Worm (Caenorhabditis elegans) whole organism, L4 larva: ENCODE results near the gene F18E9.7.

ENCODE experiments used
- D1046.2 ChIP-seq: fragments of 200-800 bp; sonication (Bioruptor generic); IDR thresholded peaks from 2 replicates; pipeline ENCODE4 v1.3.6; 2022; ENCODE audit warnings: missing genetic modification characterization, missing compliant biosample characterization
- F10B5.3 ChIP-seq: sonication (generic microtip); optimal IDR thresholded peaks from 2 replicates; lab custom pipeline; 2016; ENCODE audit warnings: mild to moderate bottlenecking, missing genetic modification characterization, missing compliant biosample characterization
- F26F4.8 ChIP-seq: fragments of 200-800 bp; sonication (Bioruptor generic); conservative IDR thresholded peaks from 2 replicates; pipeline ENCODE4 v1.3.6; 2022; ENCODE audit warnings: missing genetic modification characterization, missing compliant biosample characterization
- F37D6.2 ChIP-seq: sonication (generic microtip); optimal IDR thresholded peaks from 2 replicates; lab custom pipeline; 2016; ENCODE audit warnings: mild to moderate bottlenecking, missing genetic modification characterization, missing compliant biosample characterization
- F49E8.2 ChIP-seq: sonication (generic microtip); optimal IDR thresholded peaks from 2 replicates; lab custom pipeline; 2016; ENCODE audit warnings: missing compliant biosample characterization, mild to moderate bottlenecking, missing genetic modification characterization, borderline replicate concordance
- R02D3.7 ChIP-seq: fragments of 150-350 bp; sonication (generic microtip); optimal IDR thresholded peaks from 3 replicates; lab custom pipeline; 2014; ENCODE audit warnings: missing biosample characterization, missing genetic modification characterization
- T20F7.1 ChIP-seq: fragments of 200-800 bp; sonication (Bioruptor generic); optimal IDR thresholded peaks from 2 replicates; lab custom pipeline; 2018; ENCODE audit warnings: mild to moderate bottlenecking, missing genetic modification characterization, missing compliant biosample characterization
- T26A8.4 ChIP-seq: fragments of 200-800 bp; sonication (Bioruptor generic); IDR thresholded peaks from 2 replicates; pipeline ENCODE4 v1.3.6; 2022; ENCODE audit warnings: missing genetic modification characterization, missing compliant biosample characterization
- Y5F2A.4 ChIP-seq: fragments of 200-800 bp; sonication (Bioruptor generic); optimal IDR thresholded peaks from 2 replicates; lab custom pipeline; 2018; ENCODE audit warnings: mild to moderate bottlenecking, missing genetic modification characterization, missing compliant biosample characterization
- Y75B8A.6 ChIP-seq: fragments of 200-800 bp; sonication (Bioruptor generic); IDR thresholded peaks from 2 replicates; pipeline ENCODE4 v1.3.6; 2022; ENCODE audit warnings: missing genetic modification reagents, missing genetic modification characterization, missing compliant biosample characterization
- aly-2 ChIP-seq: sonication (generic microtip); optimal IDR thresholded peaks from 2 replicates; lab custom pipeline; 2018; ENCODE audit warnings: missing biosample characterization, missing genetic modification characterization
- ama-1 ChIP-seq: fragments of 150-350 bp; optimal IDR thresholded peaks from 2 replicates; lab custom pipeline; 2014; ENCODE audit warnings: inconsistent platforms, mixed read lengths
- ceh-20 ChIP-seq: fragments of 200-800 bp; sonication (Bioruptor generic); IDR thresholded peaks from 2 replicates; pipeline ENCODE4 v1.3.6; 2022; ENCODE audit warnings: missing genetic modification reagents, missing genetic modification characterization, missing compliant biosample characterization
- ceh-28 ChIP-seq: fragments of 150-350 bp; optimal IDR thresholded peaks from 2 replicates; lab custom pipeline; 2014; ENCODE audit warnings: missing biosample characterization, missing genetic modification reagents, missing genetic modification characterization
- ceh-32 ChIP-seq: sonication (generic microtip); optimal IDR thresholded peaks from 2 replicates; lab custom pipeline; 2016; ENCODE audit warnings: mild to moderate bottlenecking, missing genetic modification characterization, missing compliant biosample characterization; ENCODE audit not compliant: poor library complexity
- ctbp-1 ChIP-seq: fragments of 200-800 bp; sonication (Bioruptor generic); IDR thresholded peaks from 2 replicates; pipeline ENCODE4 v1.3.6; 2022; ENCODE audit warnings: missing genetic modification reagents, missing genetic modification characterization, missing compliant biosample characterization
- daf-12 ChIP-seq: fragments of 150-350 bp; optimal IDR thresholded peaks from 2 replicates; lab custom pipeline; 2014; ENCODE audit warnings: missing biosample characterization, missing genetic modification reagents, missing genetic modification characterization
- daf-8 ChIP-seq: fragments of 200-800 bp; sonication (Bioruptor generic); IDR thresholded peaks from 2 replicates; pipeline ENCODE4 v1.3.6; 2022; ENCODE audit warnings: missing genetic modification characterization, missing compliant biosample characterization
- dmd-6 ChIP-seq: fragments of 200-800 bp; sonication (Bioruptor generic); IDR thresholded peaks from 2 replicates; pipeline ENCODE4 v1.3.6; 2022; ENCODE audit warnings: missing genetic modification reagents, missing genetic modification characterization, missing compliant biosample characterization
- dmd-8 ChIP-seq: fragments of 200-800 bp; sonication (Bioruptor generic); IDR thresholded peaks from 2 replicates; pipeline ENCODE4 v1.3.6; 2022; ENCODE audit warnings: missing genetic modification characterization, missing compliant biosample characterization
- dmd-9 ChIP-seq: fragments of 200-800 bp; sonication (Bioruptor generic); IDR thresholded peaks from 2 replicates; pipeline ENCODE4 v1.3.6; 2022; ENCODE audit warnings: missing genetic modification reagents, missing genetic modification characterization, missing compliant biosample characterization
- dpl-1 ChIP-seq: fragments of 150-350 bp; optimal IDR thresholded peaks from 2 replicates; lab custom pipeline; 2014; ENCODE audit warnings: missing biosample characterization, missing genetic modification reagents, missing genetic modification characterization
- egl-43 ChIP-seq: fragments of 200-800 bp; sonication (Bioruptor generic); IDR thresholded peaks from 2 replicates; pipeline ENCODE4 v1.3.6; 2022; ENCODE audit warnings: missing genetic modification reagents, missing genetic modification characterization, missing compliant biosample characterization
- fkh-10 ChIP-seq: fragments of 150-350 bp; optimal IDR thresholded peaks from 2 replicates; lab custom pipeline; 2014; ENCODE audit warnings: missing biosample characterization, missing genetic modification reagents, missing genetic modification characterization
- gei-8 ChIP-seq: fragments of 200-800 bp; sonication (Bioruptor generic); optimal IDR thresholded peaks from 2 replicates; lab custom pipeline; 2018; ENCODE audit warnings: mild to moderate bottlenecking, missing genetic modification characterization, missing compliant biosample characterization
- hif-1 ChIP-seq, 2 experiments: sonication (generic microtip); optimal IDR thresholded peaks; 2 replicates each; lab custom pipeline; 2016 to 2017; ENCODE audit warnings: missing compliant biosample characterization in 2 of 2, missing genetic modification characterization in 2 of 2, missing genetic modification reagents in 2 of 2, missing genotype in 2 of 2, mild to moderate bottlenecking in 1 of 2
- hlh-11 ChIP-seq: fragments of 200-800 bp; sonication (Bioruptor generic); optimal IDR thresholded peaks from 2 replicates; lab custom pipeline; 2018; ENCODE audit warnings: mild to moderate bottlenecking, missing genetic modification characterization, missing compliant biosample characterization
- hmg-1.1 ChIP-seq: fragments of 200-800 bp; sonication (Bioruptor generic); IDR thresholded peaks from 2 replicates; pipeline ENCODE4 v1.3.6; 2022; ENCODE audit warnings: missing genetic modification reagents, missing genetic modification characterization, missing compliant biosample characterization
- lin-13 ChIP-seq: fragments of 150-350 bp; optimal IDR thresholded peaks from 2 replicates; lab custom pipeline; 2014; ENCODE audit warnings: missing biosample characterization, missing genetic modification reagents, missing genetic modification characterization
- lin-39 ChIP-seq: fragments of 150-350 bp; optimal IDR thresholded peaks from 2 replicates; lab custom pipeline; 2014; ENCODE audit warnings: missing biosample characterization, missing genetic modification reagents, missing genetic modification characterization
- mdt-29 ChIP-seq: fragments of 200-800 bp; sonication (Bioruptor generic); IDR thresholded peaks from 2 replicates; pipeline ENCODE4 v1.3.6; 2022; ENCODE audit warnings: missing genetic modification reagents, missing genetic modification characterization, missing compliant biosample characterization
- mes-2 ChIP-seq: sonication (generic microtip); optimal IDR thresholded peaks from 2 replicates; lab custom pipeline; 2016; ENCODE audit warnings: missing genotype, mild to moderate bottlenecking, missing genetic modification characterization, missing compliant biosample characterization; ENCODE audit not compliant: poor library complexity, severe bottlenecking
- mxl-3 ChIP-seq: fragments of 200-800 bp; sonication (Bioruptor generic); optimal IDR thresholded peaks from 2 replicates; lab custom pipeline; 2018; ENCODE audit warnings: mild to moderate bottlenecking, missing genetic modification characterization, missing compliant biosample characterization
- nhr-102 ChIP-seq: sonication (generic microtip); optimal IDR thresholded peaks from 2 replicates; lab custom pipeline; 2016; ENCODE audit warnings: mild to moderate bottlenecking, missing genetic modification characterization, moderate library complexity, missing compliant biosample characterization
- nhr-237 ChIP-seq: sonication (generic microtip); optimal IDR thresholded peaks from 2 replicates; lab custom pipeline; 2017; ENCODE audit warnings: missing biosample characterization, missing genetic modification characterization
- nhr-41 ChIP-seq: fragments of 200-800 bp; sonication (Bioruptor generic); IDR thresholded peaks from 2 replicates; pipeline ENCODE4 v1.3.6; 2022; ENCODE audit warnings: missing genetic modification reagents, missing genetic modification characterization, missing compliant biosample characterization
- nhr-77 ChIP-seq: fragments of 150-350 bp; optimal IDR thresholded peaks from 2 replicates; lab custom pipeline; 2014; ENCODE audit warnings: missing biosample characterization, missing genetic modification characterization
- pha-4 ChIP-seq, 2 experiments: fragments of 150-350 bp in 1 of 2; fragments of 200-800 bp in 1 of 2; sonication (Bioruptor generic) in 1 of 2; IDR thresholded peaks in 1 of 2; optimal IDR thresholded peaks in 1 of 2; 2 replicates each; pipeline versions ENCODE4 v1.3.6 to Lab custom; 2014 to 2022; ENCODE audit warnings: missing genetic modification characterization in 2 of 2, missing genetic modification reagents in 2 of 2, missing biosample characterization in 1 of 2, missing compliant biosample characterization in 1 of 2
- php-3 ChIP-seq: fragments of 200-800 bp; sonication (Bioruptor generic); IDR thresholded peaks from 2 replicates; pipeline ENCODE4 v1.3.6; 2022; ENCODE audit warnings: missing genetic modification reagents, missing genetic modification characterization, missing compliant biosample characterization
- rbr-2 ChIP-seq: sonication (generic microtip); optimal IDR thresholded peaks from 2 replicates; lab custom pipeline; 2016; ENCODE audit warnings: missing genotype, missing genetic modification characterization, missing compliant biosample characterization
- sdz-12 ChIP-seq: fragments of 200-800 bp; sonication (Bioruptor generic); optimal IDR thresholded peaks from 2 replicates; lab custom pipeline; 2018; ENCODE audit warnings: mild to moderate bottlenecking, missing genetic modification characterization, missing compliant biosample characterization
- skn-1 ChIP-seq: fragments of 150-350 bp; optimal IDR thresholded peaks from 2 replicates; lab custom pipeline; 2014; ENCODE audit warnings: missing biosample characterization, missing genetic modification characterization
- spr-3 ChIP-seq: fragments of 200-800 bp; sonication (Bioruptor generic); optimal IDR thresholded peaks from 2 replicates; lab custom pipeline; 2018; ENCODE audit warnings: mild to moderate bottlenecking, missing genetic modification characterization, missing compliant biosample characterization
- tag-97 ChIP-seq: fragments of 200-800 bp; sonication (Bioruptor generic); IDR thresholded peaks from 2 replicates; pipeline ENCODE4 v1.3.6; 2022; ENCODE audit warnings: missing genetic modification characterization, missing compliant biosample characterization
- tra-1 ChIP-seq: fragments of 200-800 bp; sonication (Bioruptor generic); IDR thresholded peaks from 2 replicates; pipeline ENCODE4 v1.3.6; 2022; ENCODE audit warnings: missing genetic modification reagents, missing genetic modification characterization, missing compliant biosample characterization
- unc-130 ChIP-seq: sonication (generic microtip); optimal IDR thresholded peaks from 2 replicates; lab custom pipeline; 2016; ENCODE audit warnings: missing genetic modification reagents, missing genetic modification characterization, missing compliant biosample characterization
- unc-62 ChIP-seq, 3 experiments: fragments of 150-350 bp in 1 of 3; sonication (generic microtip); optimal IDR thresholded peaks in 2 of 3; peaks in 1 of 3; 1 replicate in 1 of 3; 2 replicates in 2 of 3; lab custom pipeline; 2014 to 2017; ENCODE audit warnings: missing biosample characterization in 3 of 3, missing genetic modification characterization in 3 of 3, missing genetic modification reagents in 3 of 3, missing genotype in 1 of 3
- zfp-3 ChIP-seq: fragments of 200-800 bp; sonication (Bioruptor generic); conservative IDR thresholded peaks from 2 replicates; pipeline ENCODE4 v1.3.6; 2022; ENCODE audit warnings: missing genetic modification reagents, missing genetic modification characterization, missing compliant biosample characterization
- zip-11 ChIP-seq: fragments of 200-800 bp; sonication (Bioruptor generic); IDR thresholded peaks from 2 replicates; pipeline ENCODE4 v1.3.6; 2022; ENCODE audit warnings: missing genetic modification characterization, missing compliant biosample characterization
- ztf-7 ChIP-seq: fragments of 150-350 bp; optimal IDR thresholded peaks from 2 replicates; lab custom pipeline; 2014; ENCODE audit warnings: missing biosample characterization, missing genetic modification characterization

The F18E9.7 gene

DNA sequence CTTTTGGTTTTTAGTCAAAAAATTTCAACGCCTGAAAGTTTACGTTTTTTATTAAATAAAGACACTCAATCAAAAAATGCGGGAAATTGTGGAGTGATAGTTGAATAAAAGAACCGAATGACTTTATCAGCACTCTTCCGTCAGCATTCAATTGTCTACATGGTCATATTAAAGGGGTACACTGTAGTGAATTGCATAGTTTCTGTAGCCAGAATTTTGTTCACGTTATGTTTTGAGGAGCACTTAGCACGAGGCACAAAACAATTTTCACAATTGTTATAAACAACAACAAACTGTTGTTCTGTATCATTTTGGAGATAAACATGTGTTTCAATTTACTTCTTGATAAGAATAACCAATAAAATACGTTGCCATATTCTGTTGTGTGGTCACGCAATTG lies 48.5 kb downstream of the F18E9.7 start, which contains the start of gene D2021.4:
D2021.4 (minus strand) TSS at position 48 of the 400 bp plus-strand sequence.
- TF ChIP-seq F26F4.8 (GFP tag; lab: Robert Waterston, UW) (no peak), ztf-7 (tag; lab: Kevin White, UChicago) (peak; percentile 22), gei-8 (GFP tag; lab: Kevin White, UChicago) (no peak), T20F7.1 (GFP tag; lab: Kevin White, UChicago) (peak; percentile 4), fkh-10 (GFP tag; lab: Kevin White, UChicago) (no peak), unc-130 (GFP tag; lab: Kevin White, UChicago) (no peak), F10B5.3 (tag; lab: Kevin White, UChicago) (no peak), F49E8.2 (no peak), pha-4 (GFP tag; IDR thresholded peaks at IDR 0.05; lab: Robert Waterston, UW) (no peak), pha-4 (tag; optimal IDR thresholded peaks at IDR 0.05; lab: Kevin White, UChicago) (no peak), nhr-77 (tag; lab: Kevin White, UChicago) (peak; percentile 50), zfp-3 (GFP tag; lab: Robert Waterston, UW) (no peak), ceh-20 (GFP tag; lab: Robert Waterston, UW) (no peak), daf-8 (GFP tag; lab: Robert Waterston, UW) (no peak), dpl-1 (GFP tag; lab: Kevin White, UChicago) (no peak), dmd-8 (no peak), R02D3.7 (tag; lab: Kevin White, UChicago) (no peak), ctbp-1 (GFP tag; lab: Robert Waterston, UW) (no peak), nhr-102 (tag; lab: Kevin White, UChicago) (peak; percentile 27), T26A8.4 (GFP tag; lab: Robert Waterston, UW) (no peak), tra-1 (GFP tag; lab: Robert Waterston, UW) (no peak), rbr-2 (tag; lab: Kevin White, UChicago) (no peak), nhr-41 (GFP tag; lab: Robert Waterston, UW) (no peak), dmd-9 (no peak), F37D6.2 (no peak), D1046.2 (no peak), sdz-12 (GFP tag; lab: Kevin White, UChicago) (no peak), lin-39 (tag; lab: Kevin White, UChicago) (no peak), hmg-1.1 (GFP tag; lab: Robert Waterston, UW) (no peak), daf-12 (tag; lab: Kevin White, UChicago) (no peak), nhr-237 (tag; lab: Kevin White, UChicago) (no peak), spr-3 (no peak), ceh-32 (tag; lab: Kevin White, UChicago) (no peak), dmd-6 (GFP tag; lab: Robert Waterston, UW) (peak; percentile 67), ceh-28 (tag; lab: Kevin White, UChicago) (no peak), php-3 (GFP tag; lab: Robert Waterston, UW) (no peak), hif-1 (tag; optimal IDR thresholded peaks at IDR 0.05; lab: Kevin White, UChicago) (peak in 1 of 2 experiments; percentile 62), skn-1 (tag; lab: Kevin White, UChicago) (no peak), Y75B8A.6 (GFP tag; lab: Robert Waterston, UW) (no peak), Y5F2A.4 (GFP tag; lab: Kevin White, UChicago) (no peak), unc-62 (GFP tag; optimal IDR thresholded peaks at IDR 0.05 in 1 of 2; lab: Kevin White, UChicago) (no peak), unc-62 (tag; optimal IDR thresholded peaks at IDR 0.05; lab: Kevin White, UChicago) (no peak), aly-2 (tag; lab: Kevin White, UChicago) (no peak), mdt-29 (GFP tag; lab: Robert Waterston, UW) (no peak), hlh-11 (tag; lab: Kevin White, UChicago) (peak; percentile 71), zip-11 (GFP tag; lab: Robert Waterston, UW) (no peak), mes-2 (tag; lab: Kevin White, UChicago) (no peak), tag-97 (no peak), lin-13 (GFP tag; lab: Kevin White, UChicago) (no peak), egl-43 (no peak), mxl-3 (GFP tag; lab: Kevin White, UChicago) (no peak), ama-1 (lab: Kevin White, UChicago) (no peak)
